Fruit fly (Drosophila melanogaster): ENCODE measurements around the gene CG17544.

The CG17544 gene

DNA sequence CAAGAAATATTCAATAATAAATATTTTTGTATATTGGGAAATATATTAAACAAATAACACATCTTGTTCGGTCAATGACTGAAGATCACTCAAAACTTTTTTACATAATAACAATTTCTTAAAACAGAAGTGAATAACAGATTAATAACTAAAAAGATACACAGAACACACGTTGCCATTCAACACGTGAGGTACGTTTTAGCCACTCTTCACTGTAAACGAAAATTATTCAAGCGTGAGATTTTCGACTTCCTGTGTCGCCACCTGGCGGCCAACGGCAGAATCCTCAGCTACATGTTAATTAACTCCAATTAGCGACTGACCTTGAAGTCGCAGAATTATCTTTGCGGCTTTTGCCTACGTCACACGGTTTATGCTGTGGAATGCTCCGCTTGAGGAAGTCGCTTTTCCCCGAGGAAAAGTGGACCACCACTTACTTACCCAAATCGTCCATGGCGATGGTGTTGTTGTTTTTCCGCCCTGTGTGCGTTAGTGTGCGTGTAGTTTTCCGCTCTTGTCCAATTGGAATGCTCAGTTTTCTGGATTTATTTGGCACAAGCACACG lies 27.6 kb upstream of the CG17544 start (continued):
- TF ChIP-seq Hr3 (GFP tag; optimal IDR thresholded peaks at IDR 0.05) (peak; percentile 55), otp (GFP tag; IDR thresholded peaks at IDR 0.05) (peak; percentile 94), Dfd (GFP tag; optimal IDR thresholded peaks at IDR 0.05) (no peak), Taf1 (GFP tag; IDR thresholded peaks at IDR 0.05) (peak; percentile 55), Trl (optimal IDR thresholded peaks at IDR 0.05) (no peak), Trl (GFP tag; optimal IDR thresholded peaks at IDR 0.05) (peak; percentile 52), Lim3 (GFP tag; IDR thresholded peaks at IDR 0.05) (0 out of 2 replicates have a peak, but pooled peaks have one; percentile 8), ash1 (GFP tag; optimal IDR thresholded peaks at IDR 0.05) (no peak), Ssrp (tag; optimal IDR thresholded peaks at IDR 0.05) (peak; percentile 70), CG4328 (GFP tag; optimal IDR thresholded peaks at IDR 0.05) (peak; percentile 34), sd (tag; optimal IDR thresholded peaks at IDR 0.05) (peak; percentile 70), D19B (GFP tag; optimal IDR thresholded peaks at IDR 0.05) (peak; percentile 38), Bteb2 (GFP tag; optimal IDR thresholded peaks at IDR 0.05) (peak; percentile 16), CG10366 (GFP tag; IDR thresholded peaks at IDR 0.05) (peak; percentile 53), E2f1 (GFP tag; IDR thresholded peaks at IDR 0.05) (peak; percentile 69), psq (GFP tag; optimal IDR thresholded peaks at IDR 0.05) (no peak), tio (GFP tag; optimal IDR thresholded peaks at IDR 0.05) (peak; percentile 77), az2 (GFP tag; optimal IDR thresholded peaks at IDR 0.05) (peak; percentile 72), bsh (GFP tag; optimal IDR thresholded peaks at IDR 0.05) (peak in 1 of 2 experiments; percentile 73), usp (GFP tag; optimal IDR thresholded peaks at IDR 0.05) (no peak), CG7928 (GFP tag; optimal IDR thresholded peaks at IDR 0.05) (no peak), CG17359 (tag; optimal IDR thresholded peaks at IDR 0.05) (peak; percentile 69), luna (GFP tag; optimal IDR thresholded peaks at IDR 0.05) (no peak), CG18619 (GFP tag; optimal IDR thresholded peaks at IDR 0.05) (peak; percentile 65), inv (GFP tag; IDR thresholded peaks at IDR 0.05; ENCODE audit: partially characterized antibody) (no peak), corto (GFP tag; optimal IDR thresholded peaks at IDR 0.05) (peak; percentile 11), Antp (GFP tag; optimal IDR thresholded peaks at IDR 0.05) (peak; percentile 64), lmd (GFP tag; IDR thresholded peaks at IDR 0.05) (peak; percentile 73), dpn (GFP tag; optimal IDR thresholded peaks at IDR 0.05) (peak; percentile 58 to 64), disco-r (GFP tag; optimal IDR thresholded peaks at IDR 0.05) (no peak), CG1647 (GFP tag; optimal IDR thresholded peaks at IDR 0.05) (no peak), CG34376 (GFP tag; optimal IDR thresholded peaks at IDR 0.05) (no peak), HmgZ (tag; optimal IDR thresholded peaks at IDR 0.05) (no peak), CG15479 (GFP tag; optimal IDR thresholded peaks at IDR 0.05) (no peak), CG7963 (GFP tag; IDR thresholded peaks at IDR 0.05; ENCODE audit: partially characterized antibody) (no peak), CG3407 (GFP tag; optimal IDR thresholded peaks at IDR 0.05) (peak; percentile 30), esg (GFP tag; conservative IDR thresholded peaks at IDR 0.05) (peak; percentile 69), CG8944 (GFP tag; optimal IDR thresholded peaks at IDR 0.05) (no peak), lov (optimal IDR thresholded peaks at IDR 0.05) (no peak), lov (GFP tag; IDR thresholded peaks at IDR 0.05) (peak; percentile 72; the same call in 2 of the 3 replicates), CG30431 (GFP tag; optimal IDR thresholded peaks at IDR 0.05) (peak; percentile 64), Fer1 (GFP tag; optimal IDR thresholded peaks at IDR 0.05) (peak; percentile 55), mirr (GFP tag; optimal IDR thresholded peaks at IDR 0.05) (peak; percentile 70), CG4282 (GFP tag; optimal IDR thresholded peaks at IDR 0.05) (peak; percentile 34), Hr78 (GFP tag; optimal IDR thresholded peaks at IDR 0.05) (peak in 1 of 2 experiments; percentile 66), maf-S (GFP tag; optimal IDR thresholded peaks at IDR 0.05) (peak; percentile 32), HmgD (GFP tag; optimal IDR thresholded peaks at IDR 0.05) (peak; percentile 16), CG14014 (GFP tag; IDR thresholded peaks at IDR 0.05) (peak; percentile 74), Dll (GFP tag; IDR thresholded peaks at IDR 0.05; ENCODE audit: partially characterized antibody) (no peak), MESR4 (GFP tag; optimal IDR thresholded peaks at IDR 0.05) (no peak), run (tag; optimal IDR thresholded peaks at IDR 0.05) (peak; percentile 6)
